Fruit fly (Drosophila melanogaster) whole organism, embryonic: ENCODE results near the gene sra.
A peak's percentile ranks its signal among the peaks of the same experiment; 100 is the strongest.

Experiments
- ATbp ChIP-seq: fragments of 200-800 bp; sonication (Bioruptor generic); optimal IDR thresholded peaks from 2 replicates; lab custom pipeline; 2017; ENCODE audit warnings: missing biosample characterization, mild to moderate bottlenecking, missing genetic modification characterization, missing genetic modification reagents
- Asciz ChIP-seq: fragments of 200-800 bp; sonication (Bioruptor generic); optimal IDR thresholded peaks from 2 replicates; lab custom pipeline; 2017; ENCODE audit warnings: missing biosample characterization, mild to moderate bottlenecking, missing genetic modification characterization, missing genetic modification reagents
- CG10565 ChIP-seq: fragments of 200-800 bp; sonication (Bioruptor generic); optimal IDR thresholded peaks from 3 replicates; lab custom pipeline; 2016; ENCODE audit warnings: missing biosample characterization, mild to moderate bottlenecking, missing genetic modification characterization
- CG10654 ChIP-seq: fragments of 200-800 bp; sonication (Bioruptor generic); optimal IDR thresholded peaks from 2 replicates; lab custom pipeline; 2016; ENCODE audit warnings: missing biosample characterization, missing genetic modification characterization
- CG11093 ChIP-seq: fragments of 200-800 bp; sonication (Bioruptor generic); IDR thresholded peaks from 3 replicates; pipeline ENCODE4 v1.3.6; 2022; ENCODE audit warnings: missing biosample characterization, missing genetic modification characterization
- CG11504 ChIP-seq: fragments of 200-800 bp; sonication (Bioruptor generic); optimal IDR thresholded peaks from 3 replicates; lab custom pipeline; 2019; ENCODE audit warnings: missing biosample characterization, mild to moderate bottlenecking, missing genetic modification characterization, moderate library complexity
- CG15269 ChIP-seq: fragments of 200-800 bp; sonication (Bioruptor generic); optimal IDR thresholded peaks from 2 replicates; lab custom pipeline; 2018; ENCODE audit warnings: missing biosample characterization, mild to moderate bottlenecking, missing genetic modification characterization, moderate library complexity
- CG15514 ChIP-seq: fragments of 200-800 bp; sonication (Bioruptor generic); optimal IDR thresholded peaks from 3 replicates; lab custom pipeline; 2017; ENCODE audit warnings: missing biosample characterization, missing genetic modification characterization, mild to moderate bottlenecking, moderate library complexity, missing genetic modification reagents
- CG17385 ChIP-seq: fragments of 200-800 bp; sonication (Bioruptor generic); optimal IDR thresholded peaks from 3 replicates; lab custom pipeline; 2018; ENCODE audit warnings: missing biosample characterization, mild to moderate bottlenecking, missing genetic modification characterization
- CG17912 ChIP-seq: fragments of 200-800 bp; sonication (Bioruptor generic); optimal IDR thresholded peaks from 2 replicates; lab custom pipeline; 2018; ENCODE audit warnings: missing biosample characterization, mild to moderate bottlenecking, missing genetic modification characterization
- CG18599 ChIP-seq: fragments of 200-800 bp; sonication (Bioruptor generic); optimal IDR thresholded peaks from 3 replicates; lab custom pipeline; 2017; ENCODE audit warnings: missing biosample characterization, missing genetic modification characterization, mild to moderate bottlenecking, moderate library complexity, missing genetic modification reagents
- CG31441 ChIP-seq: fragments of 200-800 bp; sonication (Bioruptor generic); IDR thresholded peaks from 2 replicates; pipeline ENCODE4 v1.3.6; 2022; ENCODE audit warnings: missing biosample characterization, missing genetic modification characterization
- CG4282 ChIP-seq: fragments of 200-800 bp; sonication (Bioruptor generic); optimal IDR thresholded peaks from 2 replicates; lab custom pipeline; 2016; ENCODE audit warnings: missing biosample characterization, missing genetic modification characterization
- CG4424 ChIP-seq: fragments of 200-800 bp; sonication (Bioruptor generic); optimal IDR thresholded peaks from 3 replicates; lab custom pipeline; 2016; ENCODE audit warnings: missing biosample characterization, missing genetic modification characterization
- CG6254 ChIP-seq: fragments of 200-800 bp; sonication (Bioruptor generic); optimal IDR thresholded peaks from 3 replicates; lab custom pipeline; 2017; ENCODE audit warnings: mild to moderate bottlenecking, missing biosample characterization, missing genetic modification reagents, missing genetic modification characterization
- CG6683 ChIP-seq: fragments of 200-800 bp; sonication (Bioruptor generic); optimal IDR thresholded peaks from 2 replicates; lab custom pipeline; 2017; ENCODE audit warnings: missing biosample characterization, mild to moderate bottlenecking, missing genetic modification characterization, missing genetic modification reagents
- CG7372 ChIP-seq: fragments of 200-800 bp; sonication (Bioruptor generic); IDR thresholded peaks from 2 replicates; pipeline ENCODE4 v1.3.6; 2022; ENCODE audit warnings: missing biosample characterization, missing genetic modification characterization
- CG7556 ChIP-seq: fragments of 200-800 bp; sonication (Bioruptor generic); optimal IDR thresholded peaks from 2 replicates; lab custom pipeline; 2017; ENCODE audit warnings: missing biosample characterization, mild to moderate bottlenecking, missing genetic modification characterization
- CG7963 ChIP-seq: fragments of 200-800 bp; sonication (Bioruptor generic); IDR thresholded peaks from 3 replicates; pipeline ENCODE4 v1.3.6; 2022; ENCODE audit warnings: missing biosample characterization, missing genetic modification characterization; ENCODE audit not compliant: partially characterized antibody
- CG8290 ChIP-seq, 3 experiments: fragments of 200-800 bp; sonication (Bioruptor generic); optimal IDR thresholded peaks; 2 replicates each; lab custom pipeline; 2016 to 2019; ENCODE audit warnings: missing biosample characterization in 3 of 3, missing genetic modification characterization in 3 of 3, mild to moderate bottlenecking in 2 of 3, moderate library complexity in 1 of 3
- CG8388 ChIP-seq: fragments of 200-800 bp; sonication (Bioruptor generic); optimal IDR thresholded peaks from 2 replicates; lab custom pipeline; 2019; ENCODE audit warnings: missing biosample characterization, mild to moderate bottlenecking, missing genetic modification characterization, moderate library complexity
- CG9437 ChIP-seq: fragments of 200-800 bp; sonication (Bioruptor generic); optimal IDR thresholded peaks from 2 replicates; lab custom pipeline; 2018; ENCODE audit warnings: missing biosample characterization, mild to moderate bottlenecking, missing genetic modification characterization
- CG9609 ChIP-seq: fragments of 200-800 bp; sonication (Bioruptor generic); optimal IDR thresholded peaks from 3 replicates; lab custom pipeline; 2016; ENCODE audit warnings: missing biosample characterization, missing genetic modification characterization
- CoRest ChIP-seq: fragments of 200-800 bp; sonication (Bioruptor generic); optimal IDR thresholded peaks from 3 replicates; lab custom pipeline; 2018; ENCODE audit warnings: missing biosample characterization, mild to moderate bottlenecking, missing genetic modification characterization, moderate library complexity
- D ChIP-seq, 2 experiments: fragments of 200-800 bp in 1 of 2; fragments of >200 bp in 1 of 2; sonication (Bioruptor generic) in 1 of 2; optimal IDR thresholded peaks; 2 replicates in 1 of 2; 3 replicates in 1 of 2; lab custom pipeline; 2017; ENCODE audit warnings: mild to moderate bottlenecking in 1 of 2, missing biosample characterization in 1 of 2, missing genetic modification characterization in 1 of 2, missing genetic modification reagents in 1 of 2
- D19B ChIP-seq: fragments of 200-800 bp; sonication (Bioruptor generic); optimal IDR thresholded peaks from 2 replicates; lab custom pipeline; 2017; ENCODE audit warnings: missing biosample characterization, mild to moderate bottlenecking, missing genetic modification characterization
- Hand ChIP-seq: fragments of 200-800 bp; sonication (Bioruptor generic); optimal IDR thresholded peaks from 2 replicates; lab custom pipeline; 2017; ENCODE audit warnings: mild to moderate bottlenecking, missing biosample characterization, missing genetic modification reagents, missing genetic modification characterization
- Hey ChIP-seq: fragments of 200-800 bp; sonication (Bioruptor generic); optimal IDR thresholded peaks from 3 replicates; lab custom pipeline; 2018; ENCODE audit warnings: missing biosample characterization, mild to moderate bottlenecking, missing genetic modification characterization
- Hmr ChIP-seq: fragments of 200-800 bp; sonication (Bioruptor generic); optimal IDR thresholded peaks from 3 replicates; lab custom pipeline; 2017; ENCODE audit warnings: mild to moderate bottlenecking, missing biosample characterization, missing genetic modification reagents, missing genetic modification characterization
- Hr51 ChIP-seq, 2 experiments: fragments of 200-800 bp; sonication (Bioruptor generic); optimal IDR thresholded peaks; 2 replicates in 1 of 2; 3 replicates in 1 of 2; lab custom pipeline; 2016 to 2018; ENCODE audit warnings: missing biosample characterization in 2 of 2, missing genetic modification characterization in 2 of 2, mild to moderate bottlenecking in 1 of 2, moderate library complexity in 1 of 2
- Nf-YB ChIP-seq: fragments of 200-800 bp; sonication (Bioruptor generic); optimal IDR thresholded peaks from 3 replicates; lab custom pipeline; 2019; ENCODE audit warnings: missing biosample characterization, mild to moderate bottlenecking, missing genetic modification characterization, moderate library complexity
- Sox100B ChIP-seq: fragments of 200-800 bp; sonication (Bioruptor generic); optimal IDR thresholded peaks from 3 replicates; lab custom pipeline; 2018; ENCODE audit warnings: missing biosample characterization, mild to moderate bottlenecking, missing genetic modification characterization
- Ssrp ChIP-seq: fragments of 200-800 bp; sonication (Bioruptor generic); optimal IDR thresholded peaks from 2 replicates; lab custom pipeline; 2018; ENCODE audit warnings: missing biosample characterization, mild to moderate bottlenecking, missing genetic modification characterization, moderate library complexity
- Tbp ChIP-seq: fragments of >200 bp; optimal IDR thresholded peaks from 2 replicates; lab custom pipeline; 2018; ENCODE audit warnings: missing biosample characterization, missing genetic modification characterization
- abd-A ChIP-seq: fragments of 200-800 bp; sonication (Bioruptor generic); optimal IDR thresholded peaks from 3 replicates; lab custom pipeline; 2019; ENCODE audit warnings: missing biosample characterization, mild to moderate bottlenecking, missing genetic modification characterization, moderate library complexity
- aop ChIP-seq: fragments of 200-800 bp; sonication (Bioruptor generic); IDR thresholded peaks from 2 replicates; pipeline ENCODE4 v1.3.6; 2022; ENCODE audit warnings: missing biosample characterization, missing genetic modification characterization
- bbx ChIP-seq: fragments of 200-800 bp; sonication (Bioruptor generic); IDR thresholded peaks from 2 replicates; pipeline ENCODE4 v1.3.6; 2022; ENCODE audit warnings: missing biosample characterization, missing genetic modification characterization; ENCODE audit not compliant: partially characterized antibody
- dmrt99B ChIP-seq: fragments of 200-800 bp; sonication (Bioruptor generic); optimal IDR thresholded peaks from 2 replicates; lab custom pipeline; 2018; ENCODE audit warnings: missing biosample characterization, mild to moderate bottlenecking, missing genetic modification characterization, moderate library complexity
- emc ChIP-seq: fragments of 200-800 bp; sonication (Bioruptor generic); optimal IDR thresholded peaks from 2 replicates; lab custom pipeline; 2016; ENCODE audit warnings: missing biosample characterization, missing genetic modification characterization
- gem ChIP-seq: fragments of 200-800 bp; sonication (Bioruptor generic); optimal IDR thresholded peaks from 2 replicates; lab custom pipeline; 2019; ENCODE audit warnings: missing biosample characterization, mild to moderate bottlenecking, missing genetic modification characterization, moderate library complexity
- her ChIP-seq: fragments of 200-800 bp; sonication (Bioruptor generic); optimal IDR thresholded peaks from 2 replicates; lab custom pipeline; 2016; ENCODE audit warnings: missing biosample characterization, missing genetic modification characterization
- nmo ChIP-seq: fragments of 200-800 bp; sonication (Bioruptor generic); optimal IDR thresholded peaks from 2 replicates; lab custom pipeline; 2018; ENCODE audit warnings: missing biosample characterization, mild to moderate bottlenecking, missing genetic modification characterization, moderate library complexity
- nom ChIP-seq: fragments of 200-800 bp; sonication (Bioruptor generic); optimal IDR thresholded peaks from 2 replicates; lab custom pipeline; 2017; ENCODE audit warnings: missing biosample characterization, missing genetic modification characterization, mild to moderate bottlenecking, moderate library complexity, missing genetic modification reagents
- phol ChIP-seq: fragments of 200-800 bp; sonication (Bioruptor generic); optimal IDR thresholded peaks from 3 replicates; lab custom pipeline; 2018; ENCODE audit warnings: missing biosample characterization, mild to moderate bottlenecking, missing genetic modification characterization, moderate library complexity
- repo ChIP-seq: fragments of 200-800 bp; sonication (Bioruptor generic); optimal IDR thresholded peaks from 2 replicates; lab custom pipeline; 2016; ENCODE audit warnings: missing biosample characterization, missing genetic modification characterization
- slbo ChIP-seq: fragments of 200-800 bp; sonication (Bioruptor generic); IDR thresholded peaks from 2 replicates; pipeline ENCODE4 v1.3.6; 2022; ENCODE audit warnings: missing biosample characterization, missing genetic modification characterization
- yki ChIP-seq: fragments of >200 bp; optimal IDR thresholded peaks from 3 replicates; lab custom pipeline; 2018

sra gene

DNA sequence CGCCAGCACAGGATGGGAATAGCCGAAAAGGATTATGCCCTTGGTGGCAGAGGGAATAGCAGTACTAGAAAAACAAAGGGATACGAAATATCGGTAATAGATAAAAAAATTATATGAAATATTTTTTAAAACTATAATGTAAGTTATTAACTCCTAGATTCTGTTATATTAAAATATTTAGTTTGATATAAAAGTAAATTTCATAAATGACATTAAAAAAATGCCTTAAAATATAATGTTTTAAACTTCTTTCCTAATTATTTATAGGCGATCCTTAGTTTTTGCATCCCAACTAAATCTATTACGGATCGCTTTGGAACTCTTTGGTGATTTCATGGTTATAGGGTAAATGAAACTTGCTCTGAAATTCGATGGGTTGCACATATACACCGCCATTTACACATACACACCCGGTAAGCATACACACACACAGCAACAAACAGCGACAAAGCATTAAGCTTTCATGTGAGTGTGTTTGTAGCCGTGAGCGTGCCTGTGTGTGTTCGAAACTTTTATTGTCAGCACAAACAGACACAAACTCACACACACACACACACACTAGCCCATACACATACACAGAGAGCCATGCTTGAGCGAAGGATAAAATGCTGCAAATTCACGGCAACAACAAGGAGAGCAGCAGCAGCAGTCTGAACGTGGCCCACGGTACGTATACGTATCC lies 27.1 kb downstream of the sra start:
- TF ChIP-seq slbo (GFP tag; lab: Robert Waterston, UW) (peak; percentile 31; the same call in 1 of the 2 replicates), nmo (GFP tag; lab: Kevin White, UChicago) (peak; percentile 23), phol (tag; lab: Kevin White, UChicago) (peak; percentile 31), CG7963 (no peak), nom (peak; percentile 1), D19B (peak; percentile 31), CG6683 (peak; percentile 35), repo (no peak), Nf-YB (no peak), CG15514 (GFP tag; lab: Kevin White, UChicago) (peak; percentile 21), emc (GFP tag; lab: Kevin White, UChicago) (no peak), Tbp (GFP tag; lab: Kevin White, UChicago) (no peak), CG10565 (GFP tag; lab: Kevin White, UChicago) (no peak), Hey (tag; lab: Kevin White, UChicago) (no peak), D (optimal IDR thresholded peaks at IDR 0.05; lab: Kevin White, UChicago) (no peak), D (GFP tag; optimal IDR thresholded peaks at IDR 0.05; lab: Kevin White, UChicago) (peak; percentile 8), CoRest (tag; lab: Kevin White, UChicago) (peak; percentile 34), ATbp (GFP tag; lab: Kevin White, UChicago) (no peak), CG9609 (GFP tag; lab: Kevin White, UChicago) (no peak), CG6254 (GFP tag; lab: Kevin White, UChicago) (peak; percentile 11), Ssrp (peak; percentile 30), CG7372 (GFP tag; lab: Robert Waterston, UW) (no peak), CG15269 (tag; lab: Kevin White, UChicago) (peak; percentile 24), CG4424 (GFP tag; lab: Kevin White, UChicago) (peak; percentile 12), her (GFP tag; lab: Kevin White, UChicago) (no peak), Hmr (GFP tag; lab: Kevin White, UChicago) (peak; percentile 57), Hand (GFP tag; lab: Kevin White, UChicago) (peak; percentile 32), bbx (GFP tag; lab: Robert Waterston, UW) (no peak), CG31441 (GFP tag; lab: Robert Waterston, UW) (peak; percentile 52; the same call in 1 of the 2 replicates), gem (tag; lab: Kevin White, UChicago) (peak; percentile 68), CG18599 (GFP tag; lab: Kevin White, UChicago) (peak; percentile 53), CG7556 (GFP tag; lab: Kevin White, UChicago) (peak; percentile 79), CG11504 (tag; lab: Kevin White, UChicago) (peak; percentile 71), Hr51 (GFP tag; optimal IDR thresholded peaks at IDR 0.05; lab: Kevin White, UChicago) (peak in 1 of 2 experiments; percentile 36), aop (GFP tag; lab: Robert Waterston, UW) (no peak), dmrt99B (tag; lab: Kevin White, UChicago) (peak; percentile 55), CG9437 (GFP tag; lab: Kevin White, UChicago) (peak; percentile 33), yki (lab: Kevin White, UChicago) (no peak), Asciz (GFP tag; lab: Kevin White, UChicago) (peak; percentile 21), Sox100B (GFP tag; lab: Kevin White, UChicago) (peak; percentile 58), CG17385 (GFP tag; lab: Kevin White, UChicago) (peak; percentile 31), CG4282 (no peak), CG17912 (GFP tag; lab: Kevin White, UChicago) (no peak), abd-A (tag; lab: Kevin White, UChicago) (peak; percentile 82), CG10654 (GFP tag; lab: Kevin White, UChicago) (peak; percentile 4), CG8388 (GFP tag; lab: Kevin White, UChicago) (peak; percentile 4), CG8290 (GFP tag; optimal IDR thresholded peaks at IDR 0.05; lab: Kevin White, UChicago) (no peak), CG8290 (tag; optimal IDR thresholded peaks at IDR 0.05; lab: Kevin White, UChicago) (peak in 1 of 2 experiments; percentile 1), CG11093 (no peak)
